Fruit fly (Drosophila melanogaster): ENCODE measurements around the gene Kots.

Kots gene

DNA sequence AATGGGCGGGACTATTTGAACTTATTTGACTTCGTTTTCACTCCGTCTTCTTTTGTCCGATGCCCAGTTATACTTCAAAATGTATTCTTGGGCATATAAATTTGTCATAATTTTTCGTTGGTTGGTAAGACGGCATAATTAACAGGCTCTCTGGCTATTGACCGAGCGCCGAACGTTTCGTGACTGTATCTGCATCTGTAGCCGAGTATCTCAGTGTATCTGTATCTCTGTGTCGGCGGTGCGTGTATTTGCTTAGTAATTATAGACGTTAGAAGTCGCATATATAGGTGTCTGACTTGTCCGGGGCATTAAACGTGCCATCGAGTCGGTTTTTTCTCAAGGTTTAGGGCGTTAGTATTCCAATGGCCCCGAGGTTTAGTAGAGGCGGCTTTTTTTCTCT is 41.2 kb upstream of the Kots start (continued):
- TF ChIP-seq kay (GFP tag; optimal IDR thresholded peaks at IDR 0.05) (no peak), CG11085 (GFP tag; IDR thresholded peaks at IDR 0.05) (no peak), Dll (GFP tag; IDR thresholded peaks at IDR 0.05; ENCODE audit: partially characterized antibody) (no peak), CG9817 (tag; optimal IDR thresholded peaks at IDR 0.05) (no peak), cg (GFP tag; optimal IDR thresholded peaks at IDR 0.05) (peak; percentile 30), CG4282 (GFP tag; optimal IDR thresholded peaks at IDR 0.05) (no peak), cad (GFP tag; optimal IDR thresholded peaks at IDR 0.05) (no peak), CG4360 (GFP tag; IDR thresholded peaks at IDR 0.05) (0 out of 2 replicates have a peak, but pooled peaks have one; percentile 21), CG4328 (GFP tag; optimal IDR thresholded peaks at IDR 0.05) (no peak), CG10431 (GFP tag; optimal IDR thresholded peaks at IDR 0.05) (no peak), ara (GFP tag; IDR thresholded peaks at IDR 0.05) (no peak), lov (optimal IDR thresholded peaks at IDR 0.05) (no peak), lov (GFP tag; IDR thresholded peaks at IDR 0.05) (no peak), Rx (GFP tag; IDR thresholded peaks at IDR 0.05) (no peak), CG8089 (GFP tag; optimal IDR thresholded peaks at IDR 0.05) (no peak), dmrt99B (tag; optimal IDR thresholded peaks at IDR 0.05) (peak; percentile 16), gt (GFP tag; IDR thresholded peaks at IDR 0.05) (no peak), yki (optimal IDR thresholded peaks at IDR 0.05) (no peak), CG7839 (tag; optimal IDR thresholded peaks at IDR 0.05) (no peak), CG9437 (GFP tag; optimal IDR thresholded peaks at IDR 0.05) (no peak), HHEX (GFP tag; optimal IDR thresholded peaks at IDR 0.05) (peak; percentile 22), CG8944 (GFP tag; optimal IDR thresholded peaks at IDR 0.05) (no peak), CG31224 (GFP tag; IDR thresholded peaks at IDR 0.05) (no peak), CG30020 (tag; optimal IDR thresholded peaks at IDR 0.05) (no peak), Lhr (GFP tag; optimal IDR thresholded peaks at IDR 0.05) (no peak), mld (GFP tag; IDR thresholded peaks at IDR 0.05; ENCODE audit: partially characterized antibody) (no peak), CG17385 (GFP tag; optimal IDR thresholded peaks at IDR 0.05) (no peak), CG16813 (GFP tag; IDR thresholded peaks at IDR 0.05; ENCODE audit: partially characterized antibody) (no peak), CG10321 (GFP tag; IDR thresholded peaks at IDR 0.05) (no peak), tgo (GFP tag; IDR thresholded peaks at IDR 0.05) (no peak), bcd (GFP tag; optimal IDR thresholded peaks at IDR 0.05) (no peak), cato (GFP tag; optimal IDR thresholded peaks at IDR 0.05; ENCODE audit: borderline replicate concordance) (no peak), B-H2 (GFP tag; optimal IDR thresholded peaks at IDR 0.05) (no peak), dmrt11E (tag; optimal IDR thresholded peaks at IDR 0.05) (no peak), CG11504 (tag; optimal IDR thresholded peaks at IDR 0.05) (no peak), CG8281 (tag; optimal IDR thresholded peaks at IDR 0.05) (peak; percentile 16), CG11398 (GFP tag; optimal IDR thresholded peaks at IDR 0.05) (no peak), pho (GFP tag; optimal IDR thresholded peaks at IDR 0.05) (no peak), sens (GFP tag) (peak; percentile 37), CG16815 (GFP tag; optimal IDR thresholded peaks at IDR 0.05) (no peak), CG6175 (GFP tag; IDR thresholded peaks at IDR 0.05) (no peak), otp (GFP tag; IDR thresholded peaks at IDR 0.05) (0 out of 3 replicates have a peak, but pooled peaks have one; percentile 39), pfk (GFP tag; optimal IDR thresholded peaks at IDR 0.05) (no peak), Bteb2 (GFP tag; optimal IDR thresholded peaks at IDR 0.05) (no peak), pros (GFP tag; optimal IDR thresholded peaks at IDR 0.05) (no peak), ewg (GFP tag; optimal IDR thresholded peaks at IDR 0.05) (no peak), CG14860 (GFP tag; IDR thresholded peaks at IDR 0.05; ENCODE audit: partially characterized antibody) (no peak), bbx (GFP tag; IDR thresholded peaks at IDR 0.05; ENCODE audit: partially characterized antibody) (no peak), CG4820 (GFP tag; optimal IDR thresholded peaks at IDR 0.05) (no peak), tio (GFP tag; optimal IDR thresholded peaks at IDR 0.05) (no peak), CG31365 (tag; optimal IDR thresholded peaks at IDR 0.05) (no peak), PHDP (tag; optimal IDR thresholded peaks at IDR 0.05) (no peak)
